In genomic region chr3R:18583881-18584545, dm6 we compare ENCODE assay signal across 1 fruit fly cellular context.
TF ChIP-seq lines count a peak whose summit lies in the region.

No protein-coding gene starts in this region.

TF ChIP-seq in whole organism, embryonic, 481 proteins besides CTCF, POLR2A, EP300 and RAD21 (continued from another document and continues in another):
- TF ChIP-seq onecut (GFP tag; IDR thresholded peaks at IDR 0.05; lab: Robert Waterston, UW) (peak; percentile 91), CG12391 (tag; optimal IDR thresholded peaks at IDR 0.05; lab: Kevin White, UChicago) (peak; percentile 97), ranshi (GFP tag; IDR thresholded peaks at IDR 0.05; lab: Robert Waterston, UW) (peak; percentile 94), CG14667 (GFP tag; IDR thresholded peaks at IDR 0.05; lab: Robert Waterston, UW) (peak; percentile 93), Opbp (GFP tag; IDR thresholded peaks at IDR 0.05; lab: Robert Waterston, UW; ENCODE audit: partially characterized antibody) (peak; percentile 58; the same call in 1 of the 3 replicates), CG10462 (GFP tag; optimal IDR thresholded peaks at IDR 0.05; lab: Kevin White, UChicago) (peak; percentile 91), fu2 (GFP tag; optimal IDR thresholded peaks at IDR 0.05; lab: Kevin White, UChicago) (peak; percentile 92), CG43689 (GFP tag; IDR thresholded peaks at IDR 0.05; lab: Robert Waterston, UW) (peak; percentile 81), CG6175 (GFP tag; IDR thresholded peaks at IDR 0.05; lab: Robert Waterston, UW) (peak; percentile 94), gfzf (GFP tag; optimal IDR thresholded peaks at IDR 0.05; lab: Kevin White, UChicago) (peak; percentile 31), Lpt (GFP tag; optimal IDR thresholded peaks at IDR 0.05; lab: Kevin White, UChicago) (no peak), Vsx1 (GFP tag; optimal IDR thresholded peaks at IDR 0.05; lab: Kevin White, UChicago) (peak; percentile 95), maf-S (GFP tag; optimal IDR thresholded peaks at IDR 0.05; lab: Kevin White, UChicago) (peak; percentile 94), CG8290 (GFP tag; optimal IDR thresholded peaks at IDR 0.05; lab: Kevin White, UChicago) (peak; percentile 93), CG8290 (tag; optimal IDR thresholded peaks at IDR 0.05; lab: Kevin White, UChicago) (peak; percentile 91 to 92), BtbVII (GFP tag; optimal IDR thresholded peaks at IDR 0.05; lab: Kevin White, UChicago) (peak; percentile 96), HLH3B (GFP tag; IDR thresholded peaks at IDR 0.05; lab: Robert Waterston, UW) (peak; percentile 94), sna (GFP tag; IDR thresholded peaks at IDR 0.05; lab: Robert Waterston, UW; ENCODE audit: partially characterized antibody) (0 out of 2 replicates have a peak, but pooled peaks have one; percentile 10), Meics (GFP tag; optimal IDR thresholded peaks at IDR 0.05; lab: Kevin White, UChicago) (peak; percentile 97), Sox100B (GFP tag; optimal IDR thresholded peaks at IDR 0.05; lab: Kevin White, UChicago) (peak; percentile 99), CG10147 (GFP tag; optimal IDR thresholded peaks at IDR 0.05; lab: Kevin White, UChicago) (peak; percentile 95), CG2116 (GFP tag; optimal IDR thresholded peaks at IDR 0.05; lab: Kevin White, UChicago) (peak; percentile 80), CG8089 (GFP tag; optimal IDR thresholded peaks at IDR 0.05; lab: Kevin White, UChicago) (peak; percentile 97), CG3995 (GFP tag; optimal IDR thresholded peaks at IDR 0.05; lab: Kevin White, UChicago) (peak; percentile 67), pnt (GFP tag; optimal IDR thresholded peaks at IDR 0.05; lab: Kevin White, UChicago) (peak; percentile 94), cwo (GFP tag; optimal IDR thresholded peaks at IDR 0.05; lab: Kevin White, UChicago) (peak; percentile 92), mam (GFP tag; optimal IDR thresholded peaks at IDR 0.05; lab: Kevin White, UChicago) (peak; percentile 96), CG13424 (tag; optimal IDR thresholded peaks at IDR 0.05; lab: Kevin White, UChicago) (peak; percentile 97), nmo (GFP tag; optimal IDR thresholded peaks at IDR 0.05; lab: Kevin White, UChicago) (peak; percentile 98), hbn (GFP tag; IDR thresholded peaks at IDR 0.05; lab: Robert Waterston, UW; ENCODE audit: partially characterized antibody) (0 out of 2 replicates have a peak, but pooled peaks have one; percentile 24), CG16863 (GFP tag; optimal IDR thresholded peaks at IDR 0.05; lab: Kevin White, UChicago) (peak; percentile 97), fru (optimal IDR thresholded peaks at IDR 0.05; lab: Kevin White, UChicago) (no peak), CG17802 (tag; optimal IDR thresholded peaks at IDR 0.05; lab: Kevin White, UChicago) (peak; percentile 89), CG12155 (GFP tag; optimal IDR thresholded peaks at IDR 0.05; lab: Kevin White, UChicago) (peak; percentile 94), Gug (GFP tag; IDR thresholded peaks at IDR 0.05; lab: Robert Waterston, UW) (peak; percentile 91), CG9215 (GFP tag; IDR thresholded peaks at IDR 0.05; lab: Robert Waterston, UW) (peak; percentile 92), CG18619 (GFP tag; optimal IDR thresholded peaks at IDR 0.05; lab: Kevin White, UChicago) (peak; percentile 97), CkIIα-i1 (GFP tag; IDR thresholded peaks at IDR 0.05; lab: Robert Waterston, UW) (peak; percentile 56; the same call in 1 of the 2 replicates), dm (GFP tag; optimal IDR thresholded peaks at IDR 0.05; lab: Kevin White, UChicago) (peak; percentile 88), CG12236 (GFP tag; optimal IDR thresholded peaks at IDR 0.05; lab: Kevin White, UChicago) (peak; percentile 95), CG5245 (GFP tag; optimal IDR thresholded peaks at IDR 0.05; lab: Kevin White, UChicago) (peak; percentile 95), Ravus (GFP tag; IDR thresholded peaks at IDR 0.05; lab: Robert Waterston, UW) (peak; percentile 84), HmgD (GFP tag; optimal IDR thresholded peaks at IDR 0.05; lab: Kevin White, UChicago) (peak; percentile 94), br (optimal IDR thresholded peaks at IDR 0.05; lab: Kevin White, UChicago) (no peak), NK7.1 (GFP tag; optimal IDR thresholded peaks at IDR 0.05; lab: Kevin White, UChicago) (peak; percentile 95), Dek (tag; optimal IDR thresholded peaks at IDR 0.05; lab: Kevin White, UChicago) (peak; percentile 95), D19A (tag; optimal IDR thresholded peaks at IDR 0.05; lab: Kevin White, UChicago) (peak; percentile 100), CG3281 (GFP tag; optimal IDR thresholded peaks at IDR 0.05; lab: Kevin White, UChicago) (peak; percentile 96), CG9609 (GFP tag; optimal IDR thresholded peaks at IDR 0.05; lab: Kevin White, UChicago) (peak; percentile 95), Camta (GFP tag; optimal IDR thresholded peaks at IDR 0.05; lab: Kevin White, UChicago) (peak; percentile 97), CG8765 (GFP tag; IDR thresholded peaks at IDR 0.05; lab: Robert Waterston, UW) (peak; percentile 76), jing (GFP tag; optimal IDR thresholded peaks at IDR 0.05; lab: Kevin White, UChicago) (peak; percentile 94), Rx (GFP tag; IDR thresholded peaks at IDR 0.05; lab: Robert Waterston, UW) (peak; percentile 92), Optix (GFP tag; IDR thresholded peaks at IDR 0.05; lab: Robert Waterston, UW) (peak; percentile 97), lbe (GFP tag; optimal IDR thresholded peaks at IDR 0.05; lab: Kevin White, UChicago) (peak; percentile 33), wek (GFP tag; optimal IDR thresholded peaks at IDR 0.05; lab: Kevin White, UChicago) (peak; percentile 88), h (optimal IDR thresholded peaks at IDR 0.05; lab: Kevin White, UChicago) (no peak), Med (GFP tag; lab: Kevin White, UChicago) (peak; percentile 99), CG4617 (GFP tag; optimal IDR thresholded peaks at IDR 0.05; lab: Kevin White, UChicago; ENCODE audit: borderline replicate concordance) (peak; percentile 94), lola (GFP tag; optimal IDR thresholded peaks at IDR 0.05; lab: Kevin White, UChicago) (peak in 1 of 3 experiments; percentile 97), CG16779 (GFP tag; IDR thresholded peaks at IDR 0.05; lab: Robert Waterston, UW) (peak; percentile 80), CG14710 (tag; optimal IDR thresholded peaks at IDR 0.05; lab: Kevin White, UChicago) (peak; percentile 97), Bdp1 (GFP tag; optimal IDR thresholded peaks at IDR 0.05; lab: Kevin White, UChicago) (peak; percentile 92), inv (GFP tag; IDR thresholded peaks at IDR 0.05; lab: Robert Waterston, UW; ENCODE audit: partially characterized antibody) (no peak), ase (GFP tag; IDR thresholded peaks at IDR 0.05; lab: Robert Waterston, UW) (peak; percentile 94), Sin3A (optimal IDR thresholded peaks at IDR 0.05; lab: Kevin White, UChicago) (no peak), esg (GFP tag; conservative IDR thresholded peaks at IDR 0.05; lab: Robert Waterston, UW) (peak; percentile 90), Asciz (GFP tag; optimal IDR thresholded peaks at IDR 0.05; lab: Kevin White, UChicago) (peak; percentile 98), CG11695 (GFP tag; IDR thresholded peaks at IDR 0.05; lab: Robert Waterston, UW) (peak; percentile 95), usp (GFP tag; optimal IDR thresholded peaks at IDR 0.05; lab: Kevin White, UChicago) (no peak), HLH54F (GFP tag; optimal IDR thresholded peaks at IDR 0.05; lab: Kevin White, UChicago) (peak; percentile 97), CG9817 (tag; optimal IDR thresholded peaks at IDR 0.05; lab: Kevin White, UChicago) (peak; percentile 93), CG7963 (GFP tag; IDR thresholded peaks at IDR 0.05; lab: Robert Waterston, UW; ENCODE audit: partially characterized antibody) (no peak), HLH4C (GFP tag; IDR thresholded peaks at IDR 0.05; lab: Robert Waterston, UW; ENCODE audit: partially characterized antibody) (peak; percentile 21; the same call in 1 of the 3 replicates), fd102C (GFP tag; optimal IDR thresholded peaks at IDR 0.05; lab: Kevin White, UChicago) (peak; percentile 66), CG3838 (GFP tag; optimal IDR thresholded peaks at IDR 0.05; lab: Kevin White, UChicago) (peak; percentile 95), Doc3 (GFP tag; IDR thresholded peaks at IDR 0.05; lab: Robert Waterston, UW; ENCODE audit: partially characterized antibody) (no peak), abd-A (tag; optimal IDR thresholded peaks at IDR 0.05; lab: Kevin White, UChicago) (peak; percentile 98), yki (optimal IDR thresholded peaks at IDR 0.05; lab: Kevin White, UChicago) (no peak), CG12219 (GFP tag; optimal IDR thresholded peaks at IDR 0.05; lab: Kevin White, UChicago) (peak; percentile 93), zen2 (GFP tag; IDR thresholded peaks at IDR 0.05; lab: Robert Waterston, UW; ENCODE audit: partially characterized antibody) (no peak), Ets65A (GFP tag; lab: Kevin White, UChicago) (peak; percentile 100), Oli (tag; optimal IDR thresholded peaks at IDR 0.05; lab: Kevin White, UChicago) (peak; percentile 98), Xrp1 (GFP tag; IDR thresholded peaks at IDR 0.05; lab: Robert Waterston, UW) (peak; percentile 96), CG8281 (tag; optimal IDR thresholded peaks at IDR 0.05; lab: Kevin White, UChicago) (peak; percentile 89), CG33557 (GFP tag; optimal IDR thresholded peaks at IDR 0.05; lab: Kevin White, UChicago) (peak; percentile 97), CG18011 (GFP tag; optimal IDR thresholded peaks at IDR 0.05; lab: Kevin White, UChicago) (peak; percentile 85), CG1792 (GFP tag; optimal IDR thresholded peaks at IDR 0.05; lab: Kevin White, UChicago) (peak; percentile 96), rib (GFP tag; IDR thresholded peaks at IDR 0.05; lab: Robert Waterston, UW) (peak; percentile 93), Oaz (GFP tag; IDR thresholded peaks at IDR 0.05; lab: Robert Waterston, UW) (peak; percentile 81), CG9797 (GFP tag; optimal IDR thresholded peaks at IDR 0.05; lab: Kevin White, UChicago) (peak; percentile 44), sqz (GFP tag; optimal IDR thresholded peaks at IDR 0.05; lab: Kevin White, UChicago) (peak; percentile 89), CG17829 (tag; optimal IDR thresholded peaks at IDR 0.05; lab: Kevin White, UChicago) (peak; percentile 98), B-H2 (GFP tag; optimal IDR thresholded peaks at IDR 0.05; lab: Kevin White, UChicago) (peak; percentile 91), CG32767 (GFP tag; IDR thresholded peaks at IDR 0.05; lab: Robert Waterston, UW) (peak; percentile 89), lmd (GFP tag; IDR thresholded peaks at IDR 0.05; lab: Robert Waterston, UW) (peak; percentile 96), shn (GFP tag; optimal IDR thresholded peaks at IDR 0.05; lab: Kevin White, UChicago) (peak; percentile 93), sima (GFP tag; optimal IDR thresholded peaks at IDR 0.05; lab: Kevin White, UChicago) (peak; percentile 83), CG2712 (tag; optimal IDR thresholded peaks at IDR 0.05; lab: Kevin White, UChicago) (peak; percentile 98), Hr78 (GFP tag; optimal IDR thresholded peaks at IDR 0.05; lab: Kevin White, UChicago) (peak in 1 of 2 experiments; percentile 88), salm (tag; optimal IDR thresholded peaks at IDR 0.05; lab: Kevin White, UChicago) (peak; percentile 93), CG7745 (tag; optimal IDR thresholded peaks at IDR 0.05; lab: Kevin White, UChicago) (peak; percentile 84), Trl (optimal IDR thresholded peaks at IDR 0.05; lab: Kevin White, UChicago) (peak; percentile 80 to 86), Trl (GFP tag; optimal IDR thresholded peaks at IDR 0.05; lab: Kevin White, UChicago) (peak; percentile 98), CG7271 (tag; optimal IDR thresholded peaks at IDR 0.05; lab: Kevin White, UChicago) (peak; percentile 72), CG15269 (tag; optimal IDR thresholded peaks at IDR 0.05; lab: Kevin White, UChicago) (peak; percentile 96), CG11085 (GFP tag; IDR thresholded peaks at IDR 0.05; lab: Robert Waterston, UW) (peak; percentile 91), dysf (GFP tag; IDR thresholded peaks at IDR 0.05; lab: Robert Waterston, UW) (peak; percentile 97), pros (GFP tag; optimal IDR thresholded peaks at IDR 0.05; lab: Kevin White, UChicago) (peak; percentile 69), Neu2 (GFP tag; optimal IDR thresholded peaks at IDR 0.05; lab: Kevin White, UChicago; ENCODE audit: borderline replicate concordance) (peak; percentile 82), Pdp1 (GFP tag; optimal IDR thresholded peaks at IDR 0.05; lab: Kevin White, UChicago) (peak; percentile 97), CG10979 (tag; optimal IDR thresholded peaks at IDR 0.05; lab: Kevin White, UChicago) (peak; percentile 97), CG11456 (GFP tag; IDR thresholded peaks at IDR 0.05; lab: Robert Waterston, UW) (peak; percentile 96), jumu (GFP tag; optimal IDR thresholded peaks at IDR 0.05; lab: Kevin White, UChicago) (peak; percentile 96), NC2β (GFP tag; optimal IDR thresholded peaks at IDR 0.05; lab: Kevin White, UChicago) (peak; percentile 97), Max (GFP tag; optimal IDR thresholded peaks at IDR 0.05; lab: Kevin White, UChicago) (peak; percentile 97), CG30403 (GFP tag; optimal IDR thresholded peaks at IDR 0.05; lab: Kevin White, UChicago) (peak; percentile 98), MESR4 (GFP tag; optimal IDR thresholded peaks at IDR 0.05; lab: Kevin White, UChicago) (peak; percentile 51), sob (GFP tag; IDR thresholded peaks at IDR 0.05; lab: Robert Waterston, UW) (peak; percentile 96), Awh (GFP tag; IDR thresholded peaks at IDR 0.05; lab: Robert Waterston, UW) (peak; percentile 95), fd96Cb (tag; optimal IDR thresholded peaks at IDR 0.05; lab: Kevin White, UChicago) (peak; percentile 97), CG11560 (tag; IDR thresholded peaks at IDR 0.05; lab: Robert Waterston, UW) (peak; percentile 85), CG4328 (GFP tag; optimal IDR thresholded peaks at IDR 0.05; lab: Kevin White, UChicago) (peak; percentile 96), Hand (GFP tag; optimal IDR thresholded peaks at IDR 0.05; lab: Kevin White, UChicago) (peak; percentile 80), cad (GFP tag; optimal IDR thresholded peaks at IDR 0.05; lab: Kevin White, UChicago) (no peak), Fer3 (tag; optimal IDR thresholded peaks at IDR 0.05; lab: Kevin White, UChicago) (peak; percentile 95), Mad (GFP tag; optimal IDR thresholded peaks at IDR 0.05; lab: Kevin White, UChicago) (peak; percentile 96), Bgb (GFP tag; IDR thresholded peaks at IDR 0.05; lab: Robert Waterston, UW; ENCODE audit: partially characterized antibody) (peak; percentile 39; the same call in 1 of the 2 replicates), Kr (GFP tag; optimal IDR thresholded peaks at IDR 0.05; lab: Kevin White, UChicago) (peak; percentile 84), CG6254 (GFP tag; optimal IDR thresholded peaks at IDR 0.05; lab: Kevin White, UChicago) (peak; percentile 92)
